Worm (Caenorhabditis elegans) whole organism, young adult: ENCODE results near the gene tos-1.
"Not testable (repeated sequence)": the region's sequence is repeated elsewhere in the genome, so short reads cannot be mapped to it uniquely, and the experiment has no call there.

ENCODE experiments used
- nfya-1 ChIP-seq: sonication (generic microtip); optimal IDR thresholded peaks from 2 replicates; lab custom pipeline; 2017; ENCODE audit warnings: antibody characterized with exemption, missing compliant biosample characterization, missing genetic modification characterization, borderline replicate concordance; ENCODE audit not compliant: insufficient read depth
- snpc-4 ChIP-seq, 5 experiments: fragments of 150-350 bp in 1 of 5; sonication (generic microtip) in 4 of 5; optimal IDR thresholded peaks; 2 replicates each; lab custom pipeline; 2014 to 2018; ENCODE audit warnings: missing genetic modification characterization in 5 of 5, missing biosample characterization in 3 of 5, antibody characterized with exemption in 2 of 5, mild to moderate bottlenecking in 2 of 5, missing compliant biosample characterization in 2 of 5, missing genotype in 2 of 5, moderate library complexity in 2 of 5, missing genetic modification reagents in 1 of 5
- sptf-2 ChIP-seq: fragments of 200-800 bp; sonication (Bioruptor generic); optimal IDR thresholded peaks from 2 replicates; lab custom pipeline; 2018; ENCODE audit warnings: mild to moderate bottlenecking, missing genetic modification characterization, missing compliant biosample characterization
- ztf-18 ChIP-seq: sonication (generic microtip); optimal IDR thresholded peaks from 2 replicates; lab custom pipeline; 2016; ENCODE audit warnings: missing genotype, mild to moderate bottlenecking, missing genetic modification characterization, missing compliant biosample characterization

DNA sequence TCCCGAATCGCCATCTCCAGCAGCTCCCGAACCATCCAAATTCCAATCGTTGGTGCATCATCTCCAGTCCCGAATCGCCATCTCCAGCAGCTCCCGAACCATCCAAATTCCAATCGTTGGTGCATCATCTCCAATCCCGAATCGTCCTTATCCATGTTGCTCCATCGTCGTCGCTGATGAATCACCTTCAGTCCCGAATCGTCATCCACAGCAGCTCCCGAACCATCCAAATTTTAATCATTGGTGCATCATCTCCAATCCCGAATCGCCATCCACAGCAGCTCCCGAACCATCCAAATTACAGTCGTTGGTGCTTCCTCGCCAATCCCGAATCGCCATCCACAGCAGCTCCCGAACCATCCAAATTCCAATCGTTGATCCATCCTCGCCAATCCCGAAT, 4.7 kb downstream of the tos-1 start:
- TF ChIP-seq nfya-1 (tag; lab: Kevin White, UChicago); sptf-2 (GFP tag; lab: Kevin White, UChicago); ztf-18 (tag; lab: Kevin White, UChicago); snpc-4 (GFP tag; optimal IDR thresholded peaks at IDR 0.05; lab: Kevin White, UChicago); snpc-4 (tag; optimal IDR thresholded peaks at IDR 0.05; lab: Kevin White, UChicago): not testable (repeated sequence)
